Fruit fly (Drosophila melanogaster): ENCODE results near the gene Gyc89Db.
A peak's percentile ranks its signal among the peaks of the same experiment; 100 is the strongest.

The Gyc89Db gene

DNA sequence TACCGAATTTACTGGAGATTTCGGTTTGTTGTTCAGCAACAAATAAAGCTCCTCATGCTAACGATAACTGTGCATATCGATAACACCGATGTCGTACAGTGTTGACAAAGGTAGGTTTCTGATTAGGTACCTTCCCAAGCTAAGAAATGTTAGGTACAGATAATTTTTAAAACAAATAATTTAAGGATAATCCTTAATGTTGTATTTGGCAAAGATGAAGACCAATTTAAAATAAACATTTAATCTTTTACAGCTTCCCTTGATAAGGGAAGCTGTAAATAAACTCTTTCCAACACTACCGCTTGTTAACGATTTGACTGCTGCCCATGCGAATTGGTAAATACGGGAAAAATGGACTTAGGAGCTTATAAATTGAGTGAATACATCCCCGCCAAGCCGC lies 34.0 kb upstream of the Gyc89Db start, which contains the start of the genes Ttc1 and CG14882 (continued):
- TF ChIP-seq YL-1 (GFP tag; optimal IDR thresholded peaks at IDR 0.05) (peak; percentile 38), mirr (GFP tag; optimal IDR thresholded peaks at IDR 0.05) (peak; percentile 52), Hand (GFP tag; optimal IDR thresholded peaks at IDR 0.05) (peak; percentile 62), ems (GFP tag; optimal IDR thresholded peaks at IDR 0.05) (peak; percentile 73), CG8388 (GFP tag; optimal IDR thresholded peaks at IDR 0.05) (peak; percentile 77), Dad (GFP tag; optimal IDR thresholded peaks at IDR 0.05) (peak; percentile 89), vvl (GFP tag; IDR thresholded peaks at IDR 0.05) (peak; percentile 92), CG17612 (GFP tag; IDR thresholded peaks at IDR 0.05) (no peak), CG12155 (GFP tag; optimal IDR thresholded peaks at IDR 0.05) (peak; percentile 84), CG6654 (GFP tag; optimal IDR thresholded peaks at IDR 0.05) (peak; percentile 22), ap (GFP tag; IDR thresholded peaks at IDR 0.05) (peak; percentile 89), CG16863 (GFP tag; optimal IDR thresholded peaks at IDR 0.05) (peak; percentile 87), hbn (GFP tag; IDR thresholded peaks at IDR 0.05; ENCODE audit: partially characterized antibody) (peak; percentile 58), CG14441 (GFP tag; IDR thresholded peaks at IDR 0.05) (peak; percentile 90), MESR4 (GFP tag; optimal IDR thresholded peaks at IDR 0.05) (peak; percentile 24), CoRest (tag; optimal IDR thresholded peaks at IDR 0.05) (peak; percentile 85), CG3726 (GFP tag; IDR thresholded peaks at IDR 0.05) (peak; percentile 68; the same call in 2 of the 3 replicates), stwl (tag; optimal IDR thresholded peaks at IDR 0.05) (peak; percentile 91), nau (GFP tag; optimal IDR thresholded peaks at IDR 0.05) (no peak), chinmo (GFP tag; IDR thresholded peaks at IDR 0.05; ENCODE audit: partially characterized antibody) (no peak), CG8944 (GFP tag; optimal IDR thresholded peaks at IDR 0.05) (peak; percentile 65), vnd (GFP tag; IDR thresholded peaks at IDR 0.05; ENCODE audit: partially characterized antibody) (0 out of 3 replicates have a peak, but pooled peaks have one; percentile 19), fd3F (GFP tag; optimal IDR thresholded peaks at IDR 0.05) (peak; percentile 73), CG33557 (GFP tag; optimal IDR thresholded peaks at IDR 0.05) (peak; percentile 66), CG17186 (GFP tag; optimal IDR thresholded peaks at IDR 0.05) (no peak), CG18476 (GFP tag; optimal IDR thresholded peaks at IDR 0.05) (peak; percentile 39), trh (GFP tag; optimal IDR thresholded peaks at IDR 0.05) (peak; percentile 74), nmo (GFP tag; optimal IDR thresholded peaks at IDR 0.05) (peak; percentile 81), tap (tag; optimal IDR thresholded peaks at IDR 0.05) (no peak), bcd (GFP tag; optimal IDR thresholded peaks at IDR 0.05) (no peak), CG4820 (GFP tag; optimal IDR thresholded peaks at IDR 0.05) (peak; percentile 61), jumu (GFP tag; optimal IDR thresholded peaks at IDR 0.05) (peak; percentile 83), CG2875 (GFP tag; optimal IDR thresholded peaks at IDR 0.05) (peak; percentile 63), Antp (GFP tag; optimal IDR thresholded peaks at IDR 0.05) (peak; percentile 79), dpn (GFP tag; optimal IDR thresholded peaks at IDR 0.05) (peak; percentile 84 to 91), pzg (GFP tag; optimal IDR thresholded peaks at IDR 0.05) (peak; percentile 49), Tbp (GFP tag; optimal IDR thresholded peaks at IDR 0.05) (no peak), CG11695 (GFP tag; IDR thresholded peaks at IDR 0.05) (peak; percentile 86), schlank (tag; optimal IDR thresholded peaks at IDR 0.05) (peak; percentile 24), p53 (GFP tag; optimal IDR thresholded peaks at IDR 0.05) (peak; percentile 54), sug (tag; optimal IDR thresholded peaks at IDR 0.05) (peak; percentile 81), Optix (GFP tag; IDR thresholded peaks at IDR 0.05) (peak; percentile 69), CG17568 (GFP tag; optimal IDR thresholded peaks at IDR 0.05) (no peak), en (GFP tag; optimal IDR thresholded peaks at IDR 0.05) (peak; percentile 78), CG18262 (tag; optimal IDR thresholded peaks at IDR 0.05) (peak; percentile 81), sr (GFP tag; IDR thresholded peaks at IDR 0.05) (peak; percentile 57; the same call in 2 of the 3 replicates), CG32767 (GFP tag; IDR thresholded peaks at IDR 0.05) (peak; percentile 92), Sox100B (GFP tag; optimal IDR thresholded peaks at IDR 0.05) (no peak), CG2678 (tag; optimal IDR thresholded peaks at IDR 0.05) (no peak), CG43689 (GFP tag; IDR thresholded peaks at IDR 0.05) (peak; percentile 77), pum (GFP tag; optimal IDR thresholded peaks at IDR 0.05) (peak; percentile 85)

All from whole organism, embryonic.